Worm (Caenorhabditis elegans): Measurements from ENCODE around the gene amph-1.

- TF ChIP-seq hmg-20 (GFP tag; IDR thresholded peaks at IDR 0.05) (no peak), F33H1.4 (GFP tag; IDR thresholded peaks at IDR 0.05) (no peak), ceh-91 (GFP tag; IDR thresholded peaks at IDR 0.05) (no peak), ama-1 (optimal IDR thresholded peaks at IDR 0.05) (no peak), ama-1 (GFP tag; optimal IDR thresholded peaks at IDR 0.05) (no peak), F49E8.2 (tag; optimal IDR thresholded peaks at IDR 0.05; ENCODE audit: insufficient read depth) (no peak), rpc-1 (optimal IDR thresholded peaks at IDR 0.05) (no peak), rpc-1 (tag; optimal IDR thresholded peaks at IDR 0.05) (no peak), mes-4 (tag; optimal IDR thresholded peaks at IDR 0.05) (no peak), unc-62 (GFP tag; optimal IDR thresholded peaks at IDR 0.05) (no peak), F22D6.2 (tag; optimal IDR thresholded peaks at IDR 0.05) (no peak), nhr-80 (tag; optimal IDR thresholded peaks at IDR 0.05) (no peak), rec-8 (tag; optimal IDR thresholded peaks at IDR 0.05) (no peak), ccch-3 (GFP tag; optimal IDR thresholded peaks at IDR 0.05) (no peak)
Observed at ce11 chrIV:9610923-9611322, 36.8 kb downstream of the amph-1 start.

All from whole organism, young adult.